Worm (Caenorhabditis elegans) whole organism, L1 larva: ENCODE measurements around the gene B0507.2.

ENCODE experiments used
- C34B4.2 ChIP-seq: sonication (generic microtip); optimal IDR thresholded peaks from 2 replicates; lab custom pipeline; 2017; ENCODE audit warnings: mild to moderate bottlenecking, missing genetic modification characterization, missing compliant biosample characterization
- F16B12.6 ChIP-seq: fragments of 150-350 bp; optimal IDR thresholded peaks from 2 replicates; lab custom pipeline; 2014; ENCODE audit warnings: missing biosample characterization, missing genetic modification characterization
- Y116A8C.19 ChIP-seq: sonication (generic microtip); optimal IDR thresholded peaks from 2 replicates; lab custom pipeline; 2016; ENCODE audit warnings: missing compliant biosample characterization, missing genetic modification characterization, borderline replicate concordance
- aha-1 ChIP-seq: fragments of 150-350 bp; optimal IDR thresholded peaks from 2 replicates; lab custom pipeline; 2014; ENCODE audit warnings: missing biosample characterization, missing genetic modification characterization
- alr-1 ChIP-seq: fragments of 200-800 bp; sonication (Bioruptor generic); optimal IDR thresholded peaks from 2 replicates; lab custom pipeline; 2018; ENCODE audit warnings: borderline replicate concordance, mild to moderate bottlenecking, missing genetic modification characterization, missing compliant biosample characterization
- blmp-1 ChIP-seq: fragments of 150-350 bp; optimal IDR thresholded peaks from 2 replicates; lab custom pipeline; 2014; ENCODE audit warnings: missing biosample characterization, missing genetic modification characterization
- ceh-63 ChIP-seq: fragments of 200-800 bp; sonication (Bioruptor generic); optimal IDR thresholded peaks from 2 replicates; lab custom pipeline; 2018; ENCODE audit warnings: mild to moderate bottlenecking, missing genetic modification characterization, missing compliant biosample characterization
- ceh-88 ChIP-seq: fragments of 200-800 bp; sonication (Bioruptor generic); IDR thresholded peaks from 2 replicates; pipeline ENCODE4 v1.3.6; 2022; ENCODE audit warnings: missing genetic modification characterization, missing compliant biosample characterization
- ceh-90 ChIP-seq: sonication (generic microtip); optimal IDR thresholded peaks from 2 replicates; lab custom pipeline; 2016; ENCODE audit warnings: missing genetic modification characterization, missing compliant biosample characterization
- efl-1 ChIP-seq, 4 experiments: fragments of 150-350 bp; optimal IDR thresholded peaks in 3 of 4; peaks in 1 of 4; 1 replicate in 1 of 4; 2 replicates in 3 of 4; lab custom pipeline; 2014; ENCODE audit warnings: missing biosample characterization in 2 of 4, missing genetic modification characterization in 2 of 4, missing genetic modification reagents in 2 of 4
- fkh-10 ChIP-seq: sonication (generic microtip); optimal IDR thresholded peaks from 2 replicates; lab custom pipeline; 2017; ENCODE audit warnings: missing biosample characterization, missing genetic modification reagents, missing genetic modification characterization
- fkh-8 ChIP-seq: sonication (generic microtip); optimal IDR thresholded peaks from 2 replicates; lab custom pipeline; 2016; ENCODE audit warnings: mild to moderate bottlenecking, missing genetic modification characterization, missing compliant biosample characterization
- hlh-17 ChIP-seq: fragments of 200-800 bp; sonication (Bioruptor generic); optimal IDR thresholded peaks from 2 replicates; lab custom pipeline; 2018; ENCODE audit warnings: missing genetic modification characterization, mild to moderate bottlenecking, missing compliant biosample characterization, moderate library complexity, borderline replicate concordance
- hpl-2 ChIP-seq: fragments of 150-350 bp; optimal IDR thresholded peaks from 2 replicates; lab custom pipeline; 2014; ENCODE audit warnings: missing biosample characterization, missing genetic modification reagents, missing genetic modification characterization
- irx-1 ChIP-seq: sonication (generic microtip); optimal IDR thresholded peaks from 2 replicates; lab custom pipeline; 2016; ENCODE audit warnings: missing genetic modification characterization, missing compliant biosample characterization
- lir-3 ChIP-seq: sonication (generic microtip); optimal IDR thresholded peaks from 2 replicates; lab custom pipeline; 2016; ENCODE audit warnings: mild to moderate bottlenecking, missing genetic modification characterization, moderate library complexity, missing compliant biosample characterization; ENCODE audit not compliant: poor library complexity
- nhr-12 ChIP-seq: sonication (generic microtip); optimal IDR thresholded peaks from 2 replicates; lab custom pipeline; 2017; ENCODE audit warnings: missing biosample characterization, missing genetic modification characterization
- nhr-20 ChIP-seq: sonication (generic microtip); optimal IDR thresholded peaks from 2 replicates; lab custom pipeline; 2016; ENCODE audit warnings: mild to moderate bottlenecking, missing genetic modification characterization, missing compliant biosample characterization
- nhr-237 ChIP-seq: fragments of 150-350 bp; optimal IDR thresholded peaks from 2 replicates; lab custom pipeline; 2014; ENCODE audit warnings: missing biosample characterization, missing genetic modification characterization
- nhr-76 ChIP-seq: sonication (generic microtip); optimal IDR thresholded peaks from 2 replicates; lab custom pipeline; 2017; ENCODE audit warnings: missing biosample characterization, missing genetic modification characterization
- nhr-77 ChIP-seq: fragments of 150-350 bp; optimal IDR thresholded peaks from 2 replicates; lab custom pipeline; 2014; ENCODE audit warnings: missing biosample characterization, missing genetic modification characterization
- pag-3 ChIP-seq: sonication (generic microtip); optimal IDR thresholded peaks from 2 replicates; lab custom pipeline; 2017; ENCODE audit warnings: missing genetic modification characterization, mild to moderate bottlenecking, missing compliant biosample characterization, antibody characterized with exemption, borderline replicate concordance; ENCODE audit not compliant: insufficient read depth
- rnt-1 ChIP-seq: sonication (generic microtip); optimal IDR thresholded peaks from 2 replicates; lab custom pipeline; 2016; ENCODE audit warnings: mild to moderate bottlenecking, missing genetic modification characterization, moderate library complexity, missing compliant biosample characterization
- skn-1 ChIP-seq: fragments of 150-350 bp; optimal IDR thresholded peaks from 2 replicates; lab custom pipeline; 2014; ENCODE audit warnings: missing biosample characterization, missing genetic modification characterization
- snu-23 ChIP-seq: sonication (generic microtip); optimal IDR thresholded peaks from 2 replicates; lab custom pipeline; 2016; ENCODE audit warnings: missing genetic modification characterization, missing compliant biosample characterization
- sox-4 ChIP-seq: sonication (generic microtip); optimal IDR thresholded peaks from 2 replicates; lab custom pipeline; 2016; ENCODE audit warnings: missing genetic modification characterization, missing compliant biosample characterization
- sptf-1 ChIP-seq: fragments of 150-350 bp; optimal IDR thresholded peaks from 2 replicates; lab custom pipeline; 2014; ENCODE audit warnings: missing biosample characterization, missing genetic modification characterization
- tbx-2 ChIP-seq: sonication (generic microtip); optimal IDR thresholded peaks from 2 replicates; lab custom pipeline; 2016; ENCODE audit warnings: missing genetic modification characterization, missing compliant biosample characterization
- unc-130 ChIP-seq: fragments of 150-350 bp; optimal IDR thresholded peaks from 2 replicates; lab custom pipeline; 2017; ENCODE audit warnings: missing biosample characterization, missing genetic modification characterization, inconsistent platforms
- unc-98 ChIP-seq: fragments of 200-800 bp; sonication (Bioruptor generic); IDR thresholded peaks from 2 replicates; pipeline ENCODE4 v1.3.6; 2022; ENCODE audit warnings: missing genetic modification characterization, missing compliant biosample characterization
- ztf-11 ChIP-seq, 2 experiments: sonication (generic microtip); optimal IDR thresholded peaks; 2 replicates each; lab custom pipeline; 2016 to 2017; ENCODE audit warnings: missing genetic modification characterization in 2 of 2, missing biosample characterization in 1 of 2, missing compliant biosample characterization in 1 of 2

Gene B0507.2

ce11 chrV:8739136-8739535 lies 35.0 kb upstream of the B0507.2 start, which contains the start of gene ZC196.2:
Gene ZC196.2 (plus strand): TSS chrV:8739436.
- TF ChIP-seq nhr-77 (tag; lab: Kevin White, UChicago), result no peak
- no peak for TF ChIP-seq rnt-1 (tag; lab: Kevin White, UChicago)
- no peak for TF ChIP-seq fkh-8 (tag; lab: Kevin White, UChicago)
- TF ChIP-seq hpl-2 (GFP tag; lab: Kevin White, UChicago), result no peak
- no peak for TF ChIP-seq tbx-2 (tag; lab: Kevin White, UChicago)
- no peak for TF ChIP-seq lir-3 (tag; lab: Kevin White, UChicago)

ce11 chrV:8745858-8746257 lies 28.3 kb upstream of the B0507.2 start, which contains the start of gene B0507.6:
Gene B0507.6 (plus strand): TSS chrV:8746158.
- no peak for TF ChIP-seq F16B12.6 (tag; lab: Kevin White, UChicago)
- TF ChIP-seq blmp-1 (tag; lab: Kevin White, UChicago), result no peak
- TF ChIP-seq fkh-8 (tag; lab: Kevin White, UChicago), result no peak
- no peak for TF ChIP-seq sptf-1 (tag; lab: Kevin White, UChicago)
- TF ChIP-seq nhr-77 (tag; lab: Kevin White, UChicago), result no peak
- no peak for TF ChIP-seq unc-130 (tag; lab: Kevin White, UChicago)
- no peak for TF ChIP-seq snu-23
- no peak for TF ChIP-seq pag-3 (tag; lab: Kevin White, UChicago)
- TF ChIP-seq irx-1 (tag; lab: Kevin White, UChicago), result no peak

DNA sequence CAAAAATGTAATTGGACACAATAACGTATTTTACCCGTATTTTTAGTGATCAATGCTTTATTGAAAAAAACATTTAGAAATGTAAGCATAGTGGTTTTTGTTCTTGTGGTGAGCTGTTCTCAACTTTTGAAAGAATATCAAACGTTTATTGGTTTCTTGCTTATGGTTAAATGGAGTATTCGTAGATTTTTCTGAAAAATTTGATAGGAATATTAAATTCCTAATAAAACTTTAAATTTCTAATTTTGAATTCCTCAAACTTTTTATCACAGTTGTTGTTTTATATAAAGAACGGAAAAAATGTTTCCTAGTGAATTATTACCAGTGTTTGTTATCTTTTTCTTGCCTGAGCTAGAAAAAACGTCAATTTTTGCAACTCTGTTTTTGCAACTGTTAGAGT lies 20.7 kb upstream of the B0507.2 start, which contains the start of gene B0507.5:
B0507.5 (plus strand) TSS at position 301 of the 400 bp plus-strand sequence.
- TF ChIP-seq nhr-76, result no peak
- TF ChIP-seq blmp-1 (tag; lab: Kevin White, UChicago), result no peak
- no peak for TF ChIP-seq ceh-90 (tag; lab: Kevin White, UChicago)
- no peak for TF ChIP-seq nhr-77 (tag; lab: Kevin White, UChicago)
- no peak for TF ChIP-seq rnt-1 (tag; lab: Kevin White, UChicago)
- TF ChIP-seq, all 84 proteins: peak for 0

DNA sequence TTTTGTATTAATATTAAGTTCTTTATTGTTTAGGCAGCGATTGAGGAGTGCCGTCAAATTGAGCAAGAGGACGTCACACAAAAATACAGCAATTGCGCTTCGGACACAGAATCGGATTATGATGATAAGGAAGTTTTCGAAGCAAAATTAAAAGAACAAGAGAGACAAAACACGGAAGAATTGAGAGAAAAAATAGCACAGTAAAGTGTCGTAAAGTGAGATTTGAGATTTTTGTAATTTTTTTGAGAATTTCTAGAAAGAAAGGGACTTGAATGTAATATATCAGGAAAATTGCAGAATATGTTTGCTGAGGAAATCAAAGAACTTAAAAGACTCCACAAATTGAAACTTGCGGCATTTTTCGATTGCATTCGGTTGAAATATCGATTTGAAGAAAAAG lies 19.5 kb upstream of the B0507.2 start, which contains the start of gene B0507.4:
B0507.4 (plus strand) TSS at position 301 of the 400 bp plus-strand sequence.
- no peak for TF ChIP-seq fkh-10 (GFP tag; lab: Kevin White, UChicago)
- TF ChIP-seq Y116A8C.19 (tag; lab: Kevin White, UChicago), result no peak
- TF ChIP-seq ceh-63 (GFP tag; lab: Kevin White, UChicago), result no peak
- no peak for TF ChIP-seq fkh-8 (tag; lab: Kevin White, UChicago)
- no peak for TF ChIP-seq hlh-17 (GFP tag; lab: Kevin White, UChicago)
- TF ChIP-seq ceh-88 (GFP tag; lab: Robert Waterston, UW), result no peak
- no peak for TF ChIP-seq nhr-20 (tag; lab: Kevin White, UChicago)
- no peak for TF ChIP-seq aha-1
- no peak for TF ChIP-seq nhr-237 (tag; lab: Kevin White, UChicago)
- no peak for TF ChIP-seq ztf-11 (tag; optimal IDR thresholded peaks at IDR 0.05; lab: Kevin White, UChicago)
- no peak for TF ChIP-seq alr-1 (tag; lab: Kevin White, UChicago)
- no peak for TF ChIP-seq snu-23
- no peak for TF ChIP-seq efl-1 (optimal IDR thresholded peaks at IDR 0.05; lab: Kevin White, UChicago)
- no peak for TF ChIP-seq efl-1 (GFP tag; optimal IDR thresholded peaks at IDR 0.05 in 1 of 2; lab: Kevin White, UChicago)
- no peak for TF ChIP-seq skn-1 (tag; lab: Kevin White, UChicago)
- no peak for TF ChIP-seq unc-98 (GFP tag; lab: Robert Waterston, UW)
- TF ChIP-seq nhr-12, result no peak
- TF ChIP-seq C34B4.2 (tag; lab: Kevin White, UChicago), result no peak
- TF ChIP-seq sox-4 (tag; lab: Kevin White, UChicago), result no peak

ce11 chrV:8758618-8759017 lies 15.5 kb upstream of the B0507.2 start, which contains the start of gene B0507.7:
Gene B0507.7 (minus strand): TSS chrV:8758718.
- TF ChIP-seq efl-1 (optimal IDR thresholded peaks at IDR 0.05; lab: Kevin White, UChicago), result peak in 1 of 2 experiments; percentile 39
- TF ChIP-seq efl-1 (GFP tag; optimal IDR thresholded peaks at IDR 0.05 in 1 of 2; lab: Kevin White, UChicago), result no peak
- TF ChIP-seq alr-1 (tag; lab: Kevin White, UChicago), result no peak
